Fruit fly (Drosophila melanogaster) S2 (cell line): Measurements from ENCODE around the gene mia.

Source experiments
- CG8478 ChIP-seq: fragments of >200 bp; optimal IDR thresholded peaks from 2 replicates; lab custom pipeline; 2018
- CTCF ChIP-seq, 2 experiments: fragments of >200 bp; optimal IDR thresholded peaks; 2 replicates each; lab custom pipeline; 2018

dm6 chr3R:5565623-5566022 is 14.7 kb upstream of the mia start:
- TF ChIP-seq CTCF (optimal IDR thresholded peaks at IDR 0.05; lab: Kevin White, UChicago) (no peak), CG8478 (lab: Kevin White, UChicago) (no peak)
